Fruit fly (Drosophila melanogaster) whole organism, wandering third instar larva: ENCODE data around the gene CG3473.

Experiments
- Abd-B ChIP-seq: fragments of >200 bp; optimal IDR thresholded peaks from 2 replicates; lab custom pipeline; 2017; ENCODE audit warnings: missing biosample characterization, missing genetic modification characterization
- CG32264 ChIP-seq: fragments of 200-800 bp; sonication (Bioruptor generic); optimal IDR thresholded peaks from 2 replicates; lab custom pipeline; 2016; ENCODE audit warnings: missing biosample characterization, missing genetic modification characterization
- HLH106 ChIP-seq: fragments of 200-800 bp; optimal IDR thresholded peaks from 3 replicates; lab custom pipeline; 2019; ENCODE audit warnings: missing biosample characterization, mild to moderate bottlenecking, missing genetic modification characterization, moderate library complexity
- Myc ChIP-seq: fragments of >200 bp; optimal IDR thresholded peaks from 2 replicates; lab custom pipeline; 2017
- brk ChIP-seq: fragments of 200-800 bp; sonication (Bioruptor generic); optimal IDR thresholded peaks from 2 replicates; lab custom pipeline; 2016; ENCODE audit warnings: missing biosample characterization, mild to moderate bottlenecking, missing genetic modification characterization
- dl ChIP-seq, 2 experiments: fragments of 175-275, 200-275 bp in 1 of 2; fragments of 200-275 bp in 1 of 2; sonication (Bioruptor generic); optimal IDR thresholded peaks; lab custom pipeline; 2018; ENCODE audit warnings: mild to moderate bottlenecking in 2 of 2, missing biosample characterization in 2 of 2, missing genetic modification characterization in 2 of 2, moderate library complexity in 2 of 2; ENCODE audit not compliant: partially characterized antibody in 2 of 2, insufficient read depth in 1 of 2
- foxo ChIP-seq, 2 experiments: fragments of 200-800 bp; sonication (Bioruptor generic); optimal IDR thresholded peaks; 2 replicates in 1 of 2; 3 replicates in 1 of 2; lab custom pipeline; 2016 to 2017; ENCODE audit warnings: missing biosample characterization in 2 of 2, missing genetic modification characterization in 2 of 2
- h ChIP-seq: fragments of 200-800 bp; sonication (Bioruptor generic); optimal IDR thresholded peaks from 3 replicates; lab custom pipeline; 2016; ENCODE audit warnings: missing biosample characterization, mild to moderate bottlenecking, missing genetic modification characterization
- psq ChIP-seq: fragments of 200-800 bp; sonication (Bioruptor generic); optimal IDR thresholded peaks from 3 replicates; lab custom pipeline; 2017; ENCODE audit warnings: missing biosample characterization, mild to moderate bottlenecking, missing genetic modification characterization, moderate library complexity
- usp ChIP-seq: fragments of >200 bp; optimal IDR thresholded peaks from 2 replicates; lab custom pipeline; 2017; ENCODE audit warnings: missing biosample characterization, missing genetic modification characterization

dm6 chr2L:14530685-14531084, 32.8 kb downstream of the CG3473 start:
- TF ChIP-seq Abd-B (GFP tag; lab: Kevin White, UChicago) = no peak
- no peak for TF ChIP-seq Myc (lab: Kevin White, UChicago)
- no peak for TF ChIP-seq CG32264
- no peak for TF ChIP-seq h (GFP tag; lab: Kevin White, UChicago)
- no peak for TF ChIP-seq brk (GFP tag; lab: Kevin White, UChicago)
- no peak for TF ChIP-seq dl (GFP tag; optimal IDR thresholded peaks at IDR 0.05; lab: Kevin White, UChicago; ENCODE audit: insufficient read depth in 1 of 2, partially characterized antibody in 2 of 2)
- TF ChIP-seq usp (GFP tag; lab: Kevin White, UChicago) = no peak
- no peak for TF ChIP-seq foxo (GFP tag; optimal IDR thresholded peaks at IDR 0.05; lab: Kevin White, UChicago)
- TF ChIP-seq HLH106 (tag; lab: Kevin White, UChicago) = no peak
- TF ChIP-seq psq (GFP tag; lab: Kevin White, UChicago) = no peak
